Worm (Caenorhabditis elegans) whole organism, early embryonic: ENCODE measurements around the gene C11E4.6.

Experiments used
- B0310.2 ChIP-seq: sonication (generic microtip); optimal IDR thresholded peaks from 2 replicates; lab custom pipeline; 2016; ENCODE audit warnings: mild to moderate bottlenecking, missing genetic modification characterization, missing compliant biosample characterization
- F13C5.2 ChIP-seq: sonication (generic microtip); optimal IDR thresholded peaks from 2 replicates; lab custom pipeline; 2017; ENCODE audit warnings: mild to moderate bottlenecking, missing genetic modification characterization, inconsistent platforms, missing compliant biosample characterization
- aly-1 ChIP-seq: sonication (generic microtip); optimal IDR thresholded peaks from 2 replicates; lab custom pipeline; 2016; ENCODE audit warnings: missing genetic modification characterization, missing compliant biosample characterization
- ama-1 ChIP-seq: fragments of 150-350 bp; optimal IDR thresholded peaks from 2 replicates; lab custom pipeline; 2014
- ceh-13 ChIP-seq: fragments of 200-800 bp; sonication (Bioruptor generic); optimal IDR thresholded peaks from 2 replicates; lab custom pipeline; 2018; ENCODE audit warnings: mild to moderate bottlenecking, missing genetic modification characterization, missing compliant biosample characterization
- ceh-36 ChIP-seq: sonication (generic microtip); optimal IDR thresholded peaks from 2 replicates; lab custom pipeline; 2016; ENCODE audit warnings: missing genetic modification characterization, inconsistent platforms, missing compliant biosample characterization
- ets-7 ChIP-seq: sonication (generic microtip); optimal IDR thresholded peaks from 2 replicates; lab custom pipeline; 2016; ENCODE audit warnings: missing genotype, missing genetic modification characterization, missing compliant biosample characterization
- flt-1 ChIP-seq: fragments of 200-800 bp; sonication (Bioruptor generic); IDR thresholded peaks from 2 replicates; pipeline ENCODE4 v1.3.6; 2022; ENCODE audit warnings: missing genetic modification characterization, missing compliant biosample characterization
- hmbx-1 ChIP-seq: sonication (generic microtip); optimal IDR thresholded peaks from 2 replicates; lab custom pipeline; 2016; ENCODE audit warnings: mild to moderate bottlenecking, missing genetic modification characterization, missing compliant biosample characterization
- hmg-4 ChIP-seq: fragments of 200-800 bp; sonication (Bioruptor generic); optimal IDR thresholded peaks from 2 replicates; lab custom pipeline; 2018; ENCODE audit warnings: mild to moderate bottlenecking, missing genetic modification characterization, missing compliant biosample characterization
- hnd-1 ChIP-seq: sonication (generic microtip); optimal IDR thresholded peaks from 2 replicates; lab custom pipeline; 2016; ENCODE audit warnings: missing genetic modification characterization, missing compliant biosample characterization
- pes-1 ChIP-seq: fragments of 200-800 bp; sonication (Bioruptor generic); IDR thresholded peaks from 2 replicates; pipeline ENCODE4 v1.3.6; 2022; ENCODE audit warnings: missing genetic modification reagents, missing genetic modification characterization, missing compliant biosample characterization
- scrt-1 ChIP-seq: fragments of 200-800 bp; sonication (Bioruptor generic); IDR thresholded peaks from 2 replicates; pipeline ENCODE4 v1.3.6; 2022; ENCODE audit warnings: missing genetic modification characterization, missing compliant biosample characterization
- sea-1 ChIP-seq: fragments of 200-800 bp; sonication (Bioruptor generic); conservative IDR thresholded peaks from 2 replicates; pipeline ENCODE4 v1.3.6; 2022; ENCODE audit warnings: missing genetic modification characterization, missing compliant biosample characterization
- tbx-11 ChIP-seq: fragments of 200-800 bp; sonication (Bioruptor generic); IDR thresholded peaks from 2 replicates; pipeline ENCODE4 v1.3.6; 2022; ENCODE audit warnings: missing genetic modification characterization, missing compliant biosample characterization
- tbx-37 ChIP-seq: fragments of 200-800 bp; sonication (Bioruptor generic); conservative IDR thresholded peaks from 2 replicates; pipeline ENCODE4 v1.3.6; 2022; ENCODE audit warnings: missing genetic modification reagents, missing genetic modification characterization, missing compliant biosample characterization
- tra-4 ChIP-seq: sonication (generic microtip); optimal IDR thresholded peaks from 2 replicates; lab custom pipeline; 2017; ENCODE audit warnings: missing genetic modification characterization, missing compliant biosample characterization

The C11E4.6 gene

DNA sequence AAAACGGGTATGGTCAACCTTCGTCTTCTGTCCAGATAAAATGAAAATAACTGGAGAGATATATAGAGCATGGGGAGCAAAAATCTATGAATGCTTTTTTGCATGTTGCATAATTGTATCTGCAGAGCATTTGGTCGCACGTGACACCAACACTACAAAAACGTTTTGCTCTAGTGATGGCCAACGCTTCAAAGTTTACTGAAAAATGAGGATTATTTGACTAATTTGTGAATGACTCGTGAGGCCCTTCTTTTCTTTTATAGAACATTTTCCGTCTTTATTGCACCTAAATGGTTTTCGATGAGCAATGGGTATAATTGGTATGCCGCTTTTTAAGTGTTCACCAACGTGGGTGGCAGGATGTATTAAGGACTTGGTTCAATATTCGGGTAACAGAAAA lies 43.1 kb downstream of the C11E4.6 start:
- TF ChIP-seq tbx-37 (GFP tag; lab: Robert Waterston, UW) (no peak), tbx-11 (GFP tag; lab: Robert Waterston, UW) (no peak), hmbx-1 (tag; lab: Kevin White, UChicago) (no peak), sea-1 (no peak), aly-1 (no peak), tra-4 (tag; lab: Kevin White, UChicago) (no peak), F13C5.2 (tag; lab: Kevin White, UChicago) (no peak), pes-1 (GFP tag; lab: Robert Waterston, UW) (no peak), scrt-1 (GFP tag; lab: Robert Waterston, UW) (no peak), ama-1 (lab: Kevin White, UChicago) (no peak), hnd-1 (tag; lab: Kevin White, UChicago) (no peak), flt-1 (GFP tag; lab: Robert Waterston, UW) (no peak), ceh-36 (no peak), B0310.2 (tag; lab: Kevin White, UChicago) (no peak), ceh-13 (GFP tag; lab: Kevin White, UChicago) (no peak), ets-7 (tag; lab: Kevin White, UChicago) (no peak), hmg-4 (GFP tag; lab: Kevin White, UChicago) (no peak)

DNA sequence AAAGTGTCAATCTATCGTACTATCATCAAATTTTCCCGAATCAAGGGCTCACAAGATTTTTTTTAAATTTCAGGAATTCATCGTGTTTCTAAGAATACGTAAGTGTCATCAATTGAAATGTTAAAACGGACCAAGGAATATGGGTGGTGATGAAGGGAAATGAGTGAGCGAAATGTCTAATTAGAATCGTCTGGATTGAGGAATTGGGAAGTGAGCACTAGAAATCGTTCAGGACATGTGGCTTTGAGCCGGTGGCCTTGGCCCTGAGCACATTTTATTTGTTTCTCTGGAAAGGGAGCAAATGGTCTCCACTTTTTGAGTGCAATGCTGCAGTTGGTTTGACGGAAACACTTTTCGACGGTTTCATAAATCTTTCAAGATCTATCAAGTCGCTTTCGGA lies 43.9 kb downstream of the C11E4.6 start:
- TF ChIP-seq ceh-13 (GFP tag; lab: Kevin White, UChicago) (no peak), sea-1 (no peak)

DNA sequence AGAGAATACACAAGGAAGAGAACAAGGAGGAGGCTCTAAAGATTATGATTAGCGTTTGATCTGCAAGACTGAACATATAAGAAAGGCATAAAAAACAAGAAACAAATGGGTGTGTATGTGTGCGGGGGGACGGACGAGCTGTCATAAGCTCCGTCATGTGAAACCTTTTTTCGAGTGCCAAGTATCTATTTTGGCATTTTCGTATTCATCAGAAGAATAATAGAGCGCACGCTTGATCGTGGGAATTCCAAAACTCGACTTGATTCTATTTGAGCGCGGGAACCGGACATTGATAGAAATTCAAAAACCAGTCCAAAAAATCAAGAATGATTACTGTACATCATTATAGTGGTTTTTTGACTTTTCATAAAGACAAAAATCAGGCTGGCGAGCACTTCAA lies 46.4 kb downstream of the C11E4.6 start:
- TF ChIP-seq ets-7 (tag; lab: Kevin White, UChicago) (no peak), tbx-11 (GFP tag; lab: Robert Waterston, UW) (no peak), flt-1 (GFP tag; lab: Robert Waterston, UW) (no peak), tra-4 (tag; lab: Kevin White, UChicago) (no peak), hnd-1 (tag; lab: Kevin White, UChicago) (no peak), B0310.2 (tag; lab: Kevin White, UChicago) (no peak), ceh-36 (no peak), ceh-13 (GFP tag; lab: Kevin White, UChicago) (no peak), sea-1 (no peak), ama-1 (lab: Kevin White, UChicago) (no peak), scrt-1 (GFP tag; lab: Robert Waterston, UW) (no peak), F13C5.2 (tag; lab: Kevin White, UChicago) (no peak)

DNA sequence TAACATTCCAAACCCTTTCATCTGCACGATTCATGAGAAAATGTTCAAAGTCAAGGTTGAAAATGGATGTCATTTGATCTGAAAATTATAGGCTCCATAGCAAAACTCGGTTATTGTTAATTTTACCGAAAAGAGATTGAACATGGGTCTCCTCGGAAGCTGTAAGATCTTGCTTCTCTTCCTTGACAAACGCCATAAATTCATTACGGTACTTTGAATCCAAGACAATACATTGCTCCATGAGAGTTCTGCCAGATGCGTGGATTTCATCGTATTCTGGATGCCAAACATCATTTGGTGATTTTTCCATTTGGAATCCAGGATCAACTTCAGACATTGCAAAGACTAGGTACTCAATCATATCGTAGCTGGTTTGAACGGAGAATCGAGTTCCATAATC lies 55.6 kb downstream of the C11E4.6 start:
- no peak for TF ChIP-seq hnd-1 (tag; lab: Kevin White, UChicago)
- TF ChIP-seq ets-7 (tag; lab: Kevin White, UChicago) = no peak
- no peak for TF ChIP-seq scrt-1 (GFP tag; lab: Robert Waterston, UW)
- no peak for TF ChIP-seq aly-1
- no peak for TF ChIP-seq tbx-11 (GFP tag; lab: Robert Waterston, UW)
- no peak for TF ChIP-seq hmg-4 (GFP tag; lab: Kevin White, UChicago)
- no peak for TF ChIP-seq flt-1 (GFP tag; lab: Robert Waterston, UW)
- TF ChIP-seq tra-4 (tag; lab: Kevin White, UChicago) = no peak
- TF ChIP-seq ceh-13 (GFP tag; lab: Kevin White, UChicago) = no peak
- no peak for TF ChIP-seq pes-1 (GFP tag; lab: Robert Waterston, UW)
- no peak for TF ChIP-seq F13C5.2 (tag; lab: Kevin White, UChicago)
- TF ChIP-seq B0310.2 (tag; lab: Kevin White, UChicago) = no peak
